Worm (Caenorhabditis elegans) whole organism, L1 larva: ENCODE measurements around the gene lgc-45.

Source experiments
- ama-1 ChIP-seq: fragments of 150-350 bp; optimal IDR thresholded peaks from 2 replicates; lab custom pipeline; 2014
- elt-3 ChIP-seq, 6 experiments: fragments of 150-350 bp in 1 of 6; sonication (generic microtip); optimal IDR thresholded peaks; 2 replicates each; lab custom pipeline; 2017 to 2018; ENCODE audit warnings: missing biosample characterization in 6 of 6, missing genetic modification characterization in 6 of 6, inconsistent platforms in 1 of 6
- fkh-4 ChIP-seq: sonication (generic microtip); optimal IDR thresholded peaks from 2 replicates; lab custom pipeline; 2016; ENCODE audit warnings: missing compliant biosample characterization, missing genetic modification characterization, borderline replicate concordance
- lin-14 ChIP-seq: fragments of 200-800 bp; sonication (Bioruptor generic); optimal IDR thresholded peaks from 2 replicates; lab custom pipeline; 2018; ENCODE audit warnings: mild to moderate bottlenecking, missing genetic modification characterization, moderate library complexity, missing compliant biosample characterization
- nhr-20 ChIP-seq: sonication (generic microtip); optimal IDR thresholded peaks from 2 replicates; lab custom pipeline; 2016; ENCODE audit warnings: mild to moderate bottlenecking, missing genetic modification characterization, missing compliant biosample characterization
- nhr-28 ChIP-seq: fragments of 150-350 bp; optimal IDR thresholded peaks from 2 replicates; lab custom pipeline; 2014; ENCODE audit warnings: missing biosample characterization, missing genetic modification characterization
- vab-15 ChIP-seq: sonication (generic microtip); optimal IDR thresholded peaks from 2 replicates; lab custom pipeline; 2017; ENCODE audit warnings: missing genotype, mild to moderate bottlenecking, missing genetic modification characterization, missing compliant biosample characterization
- xbp-1 ChIP-seq: sonication (generic microtip); optimal IDR thresholded peaks from 2 replicates; lab custom pipeline; 2016; ENCODE audit warnings: missing genetic modification characterization, missing compliant biosample characterization

Gene lgc-45

DNA sequence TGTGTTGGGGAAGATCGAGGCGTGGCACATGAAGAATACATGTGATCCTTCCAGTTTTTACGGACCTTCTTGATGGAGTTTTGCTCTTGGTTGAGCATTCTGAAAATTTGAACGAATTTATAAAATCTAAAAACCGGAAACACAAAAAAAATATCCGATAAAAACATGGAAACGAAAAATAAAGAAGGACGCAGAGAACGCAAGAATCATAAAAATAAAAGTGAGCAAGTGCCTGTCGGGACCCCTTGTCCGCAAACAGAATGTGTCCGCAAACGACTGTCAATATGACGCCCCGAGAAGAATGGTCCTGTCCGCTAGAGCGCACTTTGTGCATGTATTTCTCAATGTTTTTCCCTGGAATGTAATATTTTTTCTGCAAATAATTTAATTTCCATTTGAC, 52.5 kb downstream of the lgc-45 start, which contains the start of gene Y49F6A.5 (continued):
- TF ChIP-seq nhr-20 = no peak
- no peak for TF ChIP-seq lin-14 (GFP tag; lab: Kevin White, UChicago)
- no peak for TF ChIP-seq ama-1 (lab: Kevin White, UChicago)
- TF ChIP-seq fkh-4 (tag; lab: Kevin White, UChicago) = no peak
- TF ChIP-seq elt-3 (tag; optimal IDR thresholded peaks at IDR 0.05; lab: Kevin White, UChicago) = no peak
- no peak for TF ChIP-seq nhr-28 (tag; lab: Kevin White, UChicago)
- TF ChIP-seq xbp-1 = no peak

ce11 chrII:3616615-3617014, 59.3 kb downstream of the lgc-45 start:
- peak; percentile 42 for TF ChIP-seq xbp-1
- no peak for TF ChIP-seq vab-15 (tag; lab: Kevin White, UChicago)
